Fruit fly (Drosophila melanogaster): ENCODE data around the gene CG5011.

CG5011 gene

dm6 chr2L:1183799-1184198 lies 16.7 kb upstream of the CG5011 start, which contains the start of the genes CG5126 and Tgt (continued):
- TF ChIP-seq gcm2 (GFP tag; optimal IDR thresholded peaks at IDR 0.05) (no peak), sna (GFP tag; IDR thresholded peaks at IDR 0.05; ENCODE audit: partially characterized antibody) (peak; percentile 44; the same call in 1 of the 2 replicates), Sox102F (GFP tag; optimal IDR thresholded peaks at IDR 0.05) (no peak), CG17385 (GFP tag; optimal IDR thresholded peaks at IDR 0.05) (no peak), CG1602 (GFP tag; optimal IDR thresholded peaks at IDR 0.05) (no peak), zen (tag; optimal IDR thresholded peaks at IDR 0.05) (no peak), CG18619 (GFP tag; optimal IDR thresholded peaks at IDR 0.05) (no peak), CG7372 (GFP tag; IDR thresholded peaks at IDR 0.05) (no peak), Dad (GFP tag; optimal IDR thresholded peaks at IDR 0.05) (no peak), CG7271 (tag; optimal IDR thresholded peaks at IDR 0.05) (no peak), schlank (tag; optimal IDR thresholded peaks at IDR 0.05) (no peak), CG12155 (GFP tag; optimal IDR thresholded peaks at IDR 0.05) (no peak), E2f2 (GFP tag; IDR thresholded peaks at IDR 0.05) (peak; percentile 70), CG2120 (GFP tag; optimal IDR thresholded peaks at IDR 0.05) (no peak), Fer3 (tag; optimal IDR thresholded peaks at IDR 0.05) (no peak), CG4617 (GFP tag; optimal IDR thresholded peaks at IDR 0.05; ENCODE audit: borderline replicate concordance) (no peak), CG6765 (GFP tag; optimal IDR thresholded peaks at IDR 0.05) (no peak), ranshi (GFP tag; IDR thresholded peaks at IDR 0.05) (no peak), Opbp (GFP tag; IDR thresholded peaks at IDR 0.05; ENCODE audit: partially characterized antibody) (no peak), wor (GFP tag; IDR thresholded peaks at IDR 0.05) (no peak), Dref (GFP tag; IDR thresholded peaks at IDR 0.05) (peak; percentile 69), Atf-2 (GFP tag; optimal IDR thresholded peaks at IDR 0.05) (no peak), ash1 (GFP tag; optimal IDR thresholded peaks at IDR 0.05) (no peak), sqz (GFP tag; optimal IDR thresholded peaks at IDR 0.05) (no peak), Sry-β (GFP tag; optimal IDR thresholded peaks at IDR 0.05) (no peak), slbo (GFP tag; IDR thresholded peaks at IDR 0.05) (no peak), corto (GFP tag; optimal IDR thresholded peaks at IDR 0.05) (no peak), crol (GFP tag; IDR thresholded peaks at IDR 0.05) (no peak), HHEX (GFP tag; optimal IDR thresholded peaks at IDR 0.05) (no peak), Trl (optimal IDR thresholded peaks at IDR 0.05) (no peak), Trl (GFP tag; optimal IDR thresholded peaks at IDR 0.05) (no peak), Stat92E (GFP tag; optimal IDR thresholded peaks at IDR 0.05) (no peak), phol (tag; optimal IDR thresholded peaks at IDR 0.05) (no peak), gsb (GFP tag; IDR thresholded peaks at IDR 0.05) (no peak), otp (GFP tag; IDR thresholded peaks at IDR 0.05) (no peak), CG7745 (tag; optimal IDR thresholded peaks at IDR 0.05) (no peak), CG33213 (GFP tag; optimal IDR thresholded peaks at IDR 0.05) (no peak), Dp (GFP tag; optimal IDR thresholded peaks at IDR 0.05) (peak; percentile 66), jigr1 (GFP tag; IDR thresholded peaks at IDR 0.05) (no peak), CG8281 (tag; optimal IDR thresholded peaks at IDR 0.05) (no peak), HLH4C (GFP tag; IDR thresholded peaks at IDR 0.05; ENCODE audit: partially characterized antibody) (peak; percentile 37; the same call in 1 of the 3 replicates)

All from whole organism, embryonic.